Worm (Caenorhabditis elegans) whole organism, L1 larva: Measurements from ENCODE around the gene dct-15.

Experiments
- C04F5.9 ChIP-seq: sonication (generic microtip); optimal IDR thresholded peaks from 2 replicates; lab custom pipeline; 2016; ENCODE audit warnings: missing genetic modification characterization, missing compliant biosample characterization
- C34B4.2 ChIP-seq: sonication (generic microtip); optimal IDR thresholded peaks from 2 replicates; lab custom pipeline; 2017; ENCODE audit warnings: mild to moderate bottlenecking, missing genetic modification characterization, missing compliant biosample characterization
- Y116A8C.19 ChIP-seq: sonication (generic microtip); optimal IDR thresholded peaks from 2 replicates; lab custom pipeline; 2016; ENCODE audit warnings: missing compliant biosample characterization, missing genetic modification characterization, borderline replicate concordance
- aha-1 ChIP-seq: fragments of 150-350 bp; optimal IDR thresholded peaks from 2 replicates; lab custom pipeline; 2014; ENCODE audit warnings: missing biosample characterization, missing genetic modification characterization
- ceh-8 ChIP-seq: fragments of 200-800 bp; sonication (Bioruptor generic); optimal IDR thresholded peaks from 2 replicates; lab custom pipeline; 2018; ENCODE audit warnings: mild to moderate bottlenecking, missing genetic modification characterization, moderate library complexity, missing compliant biosample characterization
- ceh-88 ChIP-seq: fragments of 200-800 bp; sonication (Bioruptor generic); IDR thresholded peaks from 2 replicates; pipeline ENCODE4 v1.3.6; 2022; ENCODE audit warnings: missing genetic modification characterization, missing compliant biosample characterization
- ces-1 ChIP-seq: fragments of 150-350 bp; optimal IDR thresholded peaks from 2 replicates; lab custom pipeline; 2014; ENCODE audit warnings: missing biosample characterization, missing genetic modification reagents, missing genetic modification characterization
- dpl-1 ChIP-seq, 3 experiments: fragments of 150-350 bp in 2 of 3; sonication (generic microtip) in 1 of 3; optimal IDR thresholded peaks; 2 replicates each; lab custom pipeline; 2014 to 2017; ENCODE audit warnings: missing biosample characterization in 3 of 3, missing genetic modification characterization in 3 of 3, missing genetic modification reagents in 3 of 3
- dsc-1 ChIP-seq: sonication (generic microtip); optimal IDR thresholded peaks from 2 replicates; lab custom pipeline; 2016; ENCODE audit warnings: mild to moderate bottlenecking, missing genetic modification characterization, missing compliant biosample characterization
- efl-1 ChIP-seq, 4 experiments: fragments of 150-350 bp; optimal IDR thresholded peaks in 3 of 4; peaks in 1 of 4; 1 replicate in 1 of 4; 2 replicates in 3 of 4; lab custom pipeline; 2014; ENCODE audit warnings: missing biosample characterization in 2 of 4, missing genetic modification characterization in 2 of 4, missing genetic modification reagents in 2 of 4
- efl-3 ChIP-seq: fragments of 200-800 bp; sonication (Bioruptor generic); optimal IDR thresholded peaks from 2 replicates; lab custom pipeline; 2018; ENCODE audit warnings: mild to moderate bottlenecking, missing genetic modification characterization, missing compliant biosample characterization
- egl-27 ChIP-seq, 2 experiments: fragments of 150-350 bp in 1 of 2; sonication (generic microtip); optimal IDR thresholded peaks; 3 replicates each; lab custom pipeline; 2017 to 2018; ENCODE audit warnings: missing biosample characterization in 2 of 2, missing genetic modification characterization in 2 of 2, missing genetic modification reagents in 2 of 2
- elt-3 ChIP-seq, 6 experiments: fragments of 150-350 bp in 1 of 6; sonication (generic microtip); optimal IDR thresholded peaks; 2 replicates each; lab custom pipeline; 2017 to 2018; ENCODE audit warnings: missing biosample characterization in 6 of 6, missing genetic modification characterization in 6 of 6, inconsistent platforms in 1 of 6
- ets-5 ChIP-seq: fragments of 200-800 bp; sonication (Bioruptor generic); IDR thresholded peaks from 2 replicates; pipeline ENCODE4 v1.3.6; 2022; ENCODE audit warnings: missing genetic modification characterization, missing compliant biosample characterization
- fkh-10 ChIP-seq: sonication (generic microtip); optimal IDR thresholded peaks from 2 replicates; lab custom pipeline; 2017; ENCODE audit warnings: missing biosample characterization, missing genetic modification reagents, missing genetic modification characterization
- fkh-4 ChIP-seq: sonication (generic microtip); optimal IDR thresholded peaks from 2 replicates; lab custom pipeline; 2016; ENCODE audit warnings: missing compliant biosample characterization, missing genetic modification characterization, borderline replicate concordance
- grh-1 ChIP-seq: fragments of 200-800 bp; sonication (Bioruptor generic); IDR thresholded peaks from 2 replicates; pipeline ENCODE4 v1.3.6; 2022; ENCODE audit warnings: missing genetic modification reagents, missing genetic modification characterization, missing compliant biosample characterization
- hlh-4 ChIP-seq: sonication (generic microtip); optimal IDR thresholded peaks from 2 replicates; lab custom pipeline; 2016; ENCODE audit warnings: mild to moderate bottlenecking, missing genetic modification characterization, missing compliant biosample characterization
- hpl-2 ChIP-seq: fragments of 150-350 bp; optimal IDR thresholded peaks from 2 replicates; lab custom pipeline; 2014; ENCODE audit warnings: missing biosample characterization, missing genetic modification reagents, missing genetic modification characterization
- irx-1 ChIP-seq: sonication (generic microtip); optimal IDR thresholded peaks from 2 replicates; lab custom pipeline; 2016; ENCODE audit warnings: missing genetic modification characterization, missing compliant biosample characterization
- jun-1 ChIP-seq: fragments of 150-350 bp; optimal IDR thresholded peaks from 2 replicates; lab custom pipeline; 2014; ENCODE audit warnings: missing biosample characterization, missing genetic modification reagents, missing genetic modification characterization
- lin-13 ChIP-seq: fragments of 150-350 bp; optimal IDR thresholded peaks from 2 replicates; lab custom pipeline; 2014; ENCODE audit warnings: missing biosample characterization, missing genetic modification reagents, missing genetic modification characterization
- lin-35 ChIP-seq, 2 experiments: fragments of 150-350 bp; optimal IDR thresholded peaks; 2 replicates each; lab custom pipeline; 2014; ENCODE audit warnings: missing biosample characterization in 2 of 2, missing genetic modification characterization in 2 of 2, missing genetic modification reagents in 2 of 2
- mdl-1 ChIP-seq, 2 experiments: fragments of 150-350 bp; optimal IDR thresholded peaks; 2 replicates each; lab custom pipeline; 2014 to 2017; ENCODE audit warnings: missing biosample characterization in 2 of 2, missing genetic modification characterization in 2 of 2, inconsistent platforms in 1 of 2
- mef-2 ChIP-seq: fragments of 150-350 bp; optimal IDR thresholded peaks from 2 replicates; lab custom pipeline; 2014; ENCODE audit warnings: missing biosample characterization, missing genetic modification characterization
- mep-1 ChIP-seq: fragments of 150-350 bp; optimal IDR thresholded peaks from 2 replicates; lab custom pipeline; 2014; ENCODE audit warnings: missing biosample characterization, missing genetic modification characterization
- nhr-11 ChIP-seq: fragments of 150-350 bp; optimal IDR thresholded peaks from 2 replicates; lab custom pipeline; 2014; ENCODE audit warnings: missing biosample characterization, missing genetic modification characterization
- nhr-47 ChIP-seq: sonication (generic microtip); optimal IDR thresholded peaks from 2 replicates; lab custom pipeline; 2016; ENCODE audit warnings: mild to moderate bottlenecking, missing genetic modification characterization, moderate library complexity, missing compliant biosample characterization
- nhr-77 ChIP-seq: fragments of 150-350 bp; optimal IDR thresholded peaks from 2 replicates; lab custom pipeline; 2014; ENCODE audit warnings: missing biosample characterization, missing genetic modification characterization
- nhr-84 ChIP-seq: sonication (generic microtip); optimal IDR thresholded peaks from 2 replicates; lab custom pipeline; 2017; ENCODE audit warnings: missing biosample characterization, missing genetic modification characterization
- nhr-85 ChIP-seq: sonication (generic microtip); peaks from one replicate; lab custom pipeline; 2016; ENCODE audit warnings: missing genetic modification characterization, inconsistent platforms, missing compliant biosample characterization
- nhr-90 ChIP-seq: sonication (generic microtip); optimal IDR thresholded peaks from 2 replicates; lab custom pipeline; 2016; ENCODE audit warnings: mild to moderate bottlenecking, missing genetic modification characterization, missing compliant biosample characterization; ENCODE audit not compliant: poor library complexity
- pag-3 ChIP-seq: sonication (generic microtip); optimal IDR thresholded peaks from 2 replicates; lab custom pipeline; 2017; ENCODE audit warnings: missing genetic modification characterization, mild to moderate bottlenecking, missing compliant biosample characterization, antibody characterized with exemption, borderline replicate concordance; ENCODE audit not compliant: insufficient read depth
- pax-3 ChIP-seq: fragments of 200-800 bp; sonication (Bioruptor generic); optimal IDR thresholded peaks from 2 replicates; lab custom pipeline; 2018; ENCODE audit warnings: mild to moderate bottlenecking, missing genetic modification characterization, moderate library complexity, missing compliant biosample characterization
- snu-23 ChIP-seq: sonication (generic microtip); optimal IDR thresholded peaks from 2 replicates; lab custom pipeline; 2016; ENCODE audit warnings: missing genetic modification characterization, missing compliant biosample characterization
- swsn-7 ChIP-seq: sonication (generic microtip); optimal IDR thresholded peaks from 2 replicates; lab custom pipeline; 2016; ENCODE audit warnings: missing genetic modification characterization, missing compliant biosample characterization
- tbx-2 ChIP-seq: sonication (generic microtip); optimal IDR thresholded peaks from 2 replicates; lab custom pipeline; 2016; ENCODE audit warnings: missing genetic modification characterization, missing compliant biosample characterization
- unc-86 ChIP-seq: sonication (generic microtip); optimal IDR thresholded peaks from 2 replicates; lab custom pipeline; 2016; ENCODE audit warnings: missing genetic modification characterization, missing compliant biosample characterization
- unc-98 ChIP-seq: fragments of 200-800 bp; sonication (Bioruptor generic); IDR thresholded peaks from 2 replicates; pipeline ENCODE4 v1.3.6; 2022; ENCODE audit warnings: missing genetic modification characterization, missing compliant biosample characterization
- vab-15 ChIP-seq: sonication (generic microtip); optimal IDR thresholded peaks from 2 replicates; lab custom pipeline; 2017; ENCODE audit warnings: missing genotype, mild to moderate bottlenecking, missing genetic modification characterization, missing compliant biosample characterization
- zag-1 ChIP-seq: fragments of 150-350 bp; optimal IDR thresholded peaks from 2 replicates; lab custom pipeline; 2014; ENCODE audit warnings: missing biosample characterization, missing genetic modification characterization
- ztf-11 ChIP-seq, 2 experiments: sonication (generic microtip); optimal IDR thresholded peaks; 2 replicates each; lab custom pipeline; 2016 to 2017; ENCODE audit warnings: missing genetic modification characterization in 2 of 2, missing biosample characterization in 1 of 2, missing compliant biosample characterization in 1 of 2
- ztf-4 ChIP-seq: fragments of 150-350 bp; optimal IDR thresholded peaks from 2 replicates; lab custom pipeline; 2014; ENCODE audit warnings: missing biosample characterization, missing genetic modification characterization

dct-15 gene

ce11 chrIV:9852250-9852649, 41.7 kb upstream of the dct-15 start, which contains the start of gene ssq-1:
Gene ssq-1 (plus strand): TSS chrIV:9852550.
- TF ChIP-seq nhr-47 (tag; lab: Kevin White, UChicago) = no peak
- no peak for TF ChIP-seq egl-27 (tag; optimal IDR thresholded peaks at IDR 0.05; lab: Kevin White, UChicago)
- no peak for TF ChIP-seq nhr-11 (tag; lab: Kevin White, UChicago)
- TF ChIP-seq ceh-88 (GFP tag; lab: Robert Waterston, UW) = no peak
- TF ChIP-seq ces-1 (GFP tag; lab: Kevin White, UChicago) = no peak

ce11 chrIV:9850931-9851330, 40.4 kb upstream of the dct-15 start, which contains the start of gene ssp-10:
Gene ssp-10 (minus strand): TSS chrIV:9851031.
- no peak for TF ChIP-seq ztf-4 (tag; lab: Kevin White, UChicago)
- TF ChIP-seq mef-2 (tag; lab: Kevin White, UChicago) = no peak
- TF ChIP-seq elt-3 (tag; optimal IDR thresholded peaks at IDR 0.05; lab: Kevin White, UChicago) = no peak
- TF ChIP-seq swsn-7 (tag; lab: Kevin White, UChicago) = no peak
- no peak for TF ChIP-seq pax-3 (tag; lab: Kevin White, UChicago)
- no peak for TF ChIP-seq mdl-1 (tag; optimal IDR thresholded peaks at IDR 0.05; lab: Kevin White, UChicago)
- TF ChIP-seq nhr-47 (tag; lab: Kevin White, UChicago) = no peak
- TF ChIP-seq dsc-1 (tag; lab: Kevin White, UChicago) = no peak
- TF ChIP-seq unc-98 (GFP tag; lab: Robert Waterston, UW) = no peak
- no peak for TF ChIP-seq ceh-88 (GFP tag; lab: Robert Waterston, UW)
- TF ChIP-seq nhr-90 (tag; lab: Kevin White, UChicago) = no peak
- TF ChIP-seq nhr-11 (tag; lab: Kevin White, UChicago) = no peak
- TF ChIP-seq dpl-1 (GFP tag; optimal IDR thresholded peaks at IDR 0.05; lab: Kevin White, UChicago) = no peak
- TF ChIP-seq jun-1 = no peak
- no peak for TF ChIP-seq vab-15 (tag; lab: Kevin White, UChicago)
- no peak for TF ChIP-seq pag-3 (tag; lab: Kevin White, UChicago)
- no peak for TF ChIP-seq snu-23 (GFP tag; lab: Kevin White, UChicago)
- no peak for TF ChIP-seq hpl-2 (GFP tag; lab: Kevin White, UChicago)
- TF ChIP-seq, all 84 proteins: peak for 0

ce11 chrIV:9849624-9850023, 39.1 kb upstream of the dct-15 start, which contains the start of gene K07F5.8:
Gene K07F5.8 (minus strand): TSS chrIV:9849724.
- TF ChIP-seq fkh-10 (GFP tag; lab: Kevin White, UChicago) = no peak
- no peak for TF ChIP-seq Y116A8C.19 (tag; lab: Kevin White, UChicago)
- no peak for TF ChIP-seq fkh-4 (tag; lab: Kevin White, UChicago)
- TF ChIP-seq nhr-85 = no peak
- no peak for TF ChIP-seq nhr-84 (tag; lab: Kevin White, UChicago)
- TF ChIP-seq efl-3 (GFP tag; lab: Kevin White, UChicago) = no peak
- TF ChIP-seq hlh-4 = no peak
- TF ChIP-seq ets-5 (GFP tag; lab: Robert Waterston, UW) = no peak
- TF ChIP-seq nhr-77 (tag; lab: Kevin White, UChicago) = no peak
- TF ChIP-seq nhr-90 (tag; lab: Kevin White, UChicago) = no peak
- TF ChIP-seq ztf-11 (tag; optimal IDR thresholded peaks at IDR 0.05; lab: Kevin White, UChicago) = no peak
- TF ChIP-seq swsn-7 (tag; lab: Kevin White, UChicago) = no peak
- TF ChIP-seq aha-1 (tag; lab: Kevin White, UChicago) = no peak
- no peak for TF ChIP-seq grh-1 (GFP tag; lab: Robert Waterston, UW)
- no peak for TF ChIP-seq ztf-4 (tag; lab: Kevin White, UChicago)
- TF ChIP-seq mdl-1 (tag; optimal IDR thresholded peaks at IDR 0.05; lab: Kevin White, UChicago) = no peak
- no peak for TF ChIP-seq efl-1 (optimal IDR thresholded peaks at IDR 0.05; lab: Kevin White, UChicago)
- no peak for TF ChIP-seq efl-1 (GFP tag; optimal IDR thresholded peaks at IDR 0.05 in 1 of 2; lab: Kevin White, UChicago)

ce11 chrIV:9848075-9848474, 37.5 kb upstream of the dct-15 start, which contains the start of gene K07F5.7:
Gene K07F5.7 (minus strand): TSS chrIV:9848175.
- no peak for TF ChIP-seq zag-1 (tag; lab: Kevin White, UChicago)
- TF ChIP-seq C34B4.2 (tag; lab: Kevin White, UChicago) = no peak
- TF ChIP-seq ceh-8 (GFP tag; lab: Kevin White, UChicago) = no peak
- no peak for TF ChIP-seq unc-86
- no peak for TF ChIP-seq tbx-2 (tag; lab: Kevin White, UChicago)
- no peak for TF ChIP-seq nhr-84 (tag; lab: Kevin White, UChicago)
- no peak for TF ChIP-seq C04F5.9 (tag; lab: Kevin White, UChicago)
- TF ChIP-seq efl-1 (optimal IDR thresholded peaks at IDR 0.05; lab: Kevin White, UChicago) = no peak
- TF ChIP-seq efl-1 (GFP tag; optimal IDR thresholded peaks at IDR 0.05 in 1 of 2; lab: Kevin White, UChicago) = no peak
- no peak for TF ChIP-seq irx-1 (tag; lab: Kevin White, UChicago)
- no peak for TF ChIP-seq lin-35 (GFP tag; optimal IDR thresholded peaks at IDR 0.05; lab: Kevin White, UChicago)
- TF ChIP-seq swsn-7 (tag; lab: Kevin White, UChicago) = no peak
- TF ChIP-seq hlh-4 = no peak
- TF ChIP-seq fkh-10 (GFP tag; lab: Kevin White, UChicago) = no peak
- TF ChIP-seq ztf-11 (tag; optimal IDR thresholded peaks at IDR 0.05; lab: Kevin White, UChicago) = no peak
- TF ChIP-seq lin-13 = no peak
- no peak for TF ChIP-seq nhr-85
- TF ChIP-seq mep-1 (tag; lab: Kevin White, UChicago) = no peak
- TF ChIP-seq pag-3 (tag; lab: Kevin White, UChicago) = no peak
- TF ChIP-seq grh-1 (GFP tag; lab: Robert Waterston, UW) = no peak
- TF ChIP-seq, all 84 proteins: peak for 0
